Comparison of ENCODE assay signal across 4 fruit fly cellular contexts in genomic region chrX:4391326-4391761, dm6.
TF ChIP-seq lines count a peak whose summit lies in the region.

No protein-coding gene starts in this region.

- TF ChIP-seq CTCF in whole organism, embryonic (GFP tag; optimal IDR thresholded peaks at IDR 0.05; lab: Kevin White, UChicago) = no peak

TF ChIP-seq in whole organism, embryonic, 481 proteins besides CTCF, POLR2A, EP300 and RAD21:
- TF ChIP-seq Dref (GFP tag; IDR thresholded peaks at IDR 0.05; lab: Robert Waterston, UW) = no peak
- no peak for TF ChIP-seq Hey (tag; optimal IDR thresholded peaks at IDR 0.05; lab: Kevin White, UChicago)
- TF ChIP-seq CG10209 (GFP tag; optimal IDR thresholded peaks at IDR 0.05; lab: Kevin White, UChicago) = no peak
- no peak for TF ChIP-seq zf30C (GFP tag; optimal IDR thresholded peaks at IDR 0.05; lab: Kevin White, UChicago)
- peak; percentile 53 for TF ChIP-seq nom (GFP tag; optimal IDR thresholded peaks at IDR 0.05; lab: Kevin White, UChicago)
- no peak for TF ChIP-seq HLH3B (GFP tag; IDR thresholded peaks at IDR 0.05; lab: Robert Waterston, UW)
- peak; percentile 51 for TF ChIP-seq lbe (GFP tag; optimal IDR thresholded peaks at IDR 0.05; lab: Kevin White, UChicago)
- no peak for TF ChIP-seq CG16779 (GFP tag; IDR thresholded peaks at IDR 0.05; lab: Robert Waterston, UW)
- peak; percentile 57 for TF ChIP-seq Drgx (GFP tag; IDR thresholded peaks at IDR 0.05; lab: Robert Waterston, UW)
- TF ChIP-seq dpn (GFP tag; optimal IDR thresholded peaks at IDR 0.05; lab: Kevin White, UChicago) = no peak

TF ChIP-seq in whole organism, prepupa, 60 proteins besides CTCF, POLR2A, EP300 and RAD21 (continues in another document):
- peak; percentile 74 for TF ChIP-seq CG10631 (GFP tag; optimal IDR thresholded peaks at IDR 0.05; lab: Kevin White, UChicago)
- TF ChIP-seq Blimp-1 (GFP tag; optimal IDR thresholded peaks at IDR 0.05; lab: Kevin White, UChicago) = peak; percentile 19
- no peak for TF ChIP-seq dsx (GFP tag; optimal IDR thresholded peaks at IDR 0.05; lab: Kevin White, UChicago; ENCODE audit: poor library complexity, severe bottlenecking)
- peak; percentile 70 for TF ChIP-seq vri (GFP tag; optimal IDR thresholded peaks at IDR 0.05; lab: Kevin White, UChicago)
- no peak for TF ChIP-seq Hr38 (GFP tag; optimal IDR thresholded peaks at IDR 0.05; lab: Kevin White, UChicago)
- peak; percentile 42 for TF ChIP-seq Sox15 (GFP tag; optimal IDR thresholded peaks at IDR 0.05; lab: Kevin White, UChicago)
- peak; percentile 1 for TF ChIP-seq CG1621 (tag; optimal IDR thresholded peaks at IDR 0.05; lab: Kevin White, UChicago)
- TF ChIP-seq CG6792 (GFP tag; optimal IDR thresholded peaks at IDR 0.05; lab: Kevin White, UChicago) = peak; percentile 66
- peak; percentile 57 for TF ChIP-seq CG11902 (GFP tag; optimal IDR thresholded peaks at IDR 0.05; lab: Kevin White, UChicago)
- peak; percentile 73 for TF ChIP-seq pdm3 (GFP tag; optimal IDR thresholded peaks at IDR 0.05; lab: Kevin White, UChicago)
- TF ChIP-seq CG8319 (GFP tag; optimal IDR thresholded peaks at IDR 0.05; lab: Kevin White, UChicago) = peak; percentile 61
- peak; percentile 59 for TF ChIP-seq CG15336 (GFP tag; IDR thresholded peaks at IDR 0.05; lab: Robert Waterston, UW)
- peak; percentile 77 for TF ChIP-seq CG3919 (GFP tag; optimal IDR thresholded peaks at IDR 0.05; lab: Kevin White, UChicago)
- peak; percentile 69 for TF ChIP-seq achi (GFP tag; optimal IDR thresholded peaks at IDR 0.05; lab: Kevin White, UChicago)
- TF ChIP-seq Lpt (GFP tag; optimal IDR thresholded peaks at IDR 0.05; lab: Kevin White, UChicago) = peak; percentile 14
- peak; percentile 72 for TF ChIP-seq OdsH (GFP tag; optimal IDR thresholded peaks at IDR 0.05; lab: Kevin White, UChicago)
- no peak for TF ChIP-seq fkh (GFP tag; optimal IDR thresholded peaks at IDR 0.05; lab: Kevin White, UChicago)
- TF ChIP-seq cyc (GFP tag; optimal IDR thresholded peaks at IDR 0.05; lab: Kevin White, UChicago) = peak; percentile 80
- TF ChIP-seq Sox14 (GFP tag; optimal IDR thresholded peaks at IDR 0.05; lab: Kevin White, UChicago) = peak; percentile 65
- no peak for TF ChIP-seq Gug (GFP tag; IDR thresholded peaks at IDR 0.05; lab: Robert Waterston, UW)
- peak; percentile 22 to 61 for TF ChIP-seq ss (GFP tag; optimal IDR thresholded peaks at IDR 0.05; lab: Kevin White, UChicago)
- peak; percentile 14 to 22 for TF ChIP-seq salr (GFP tag; optimal IDR thresholded peaks at IDR 0.05; lab: Kevin White, UChicago)
- peak; percentile 81 for TF ChIP-seq Hr39 (GFP tag; optimal IDR thresholded peaks at IDR 0.05; lab: Kevin White, UChicago)
- TF ChIP-seq CG11294 (GFP tag; IDR thresholded peaks at IDR 0.05; lab: Robert Waterston, UW) = no peak
- TF ChIP-seq CG6854 (GFP tag; optimal IDR thresholded peaks at IDR 0.05; lab: Kevin White, UChicago) = peak; percentile 52
- TF ChIP-seq CG8119 (GFP tag; IDR thresholded peaks at IDR 0.05; lab: Robert Waterston, UW) = peak; percentile 46; the same call in 1 of the 3 replicates
- TF ChIP-seq CG7368 (GFP tag; optimal IDR thresholded peaks at IDR 0.05; lab: Kevin White, UChicago) = peak; percentile 73

TF ChIP-seq in whole organism, pupa, 21 proteins besides CTCF, POLR2A, EP300 and RAD21:
- TF ChIP-seq CG4496 (GFP tag; IDR thresholded peaks at IDR 0.05; lab: Robert Waterston, UW) = peak; percentile 39; the same call in 1 of the 3 replicates
- TF ChIP-seq CG34367 (tag; optimal IDR thresholded peaks at IDR 0.05; lab: Kevin White, UChicago) = peak; percentile 41
- TF ChIP-seq CG17806 (tag; optimal IDR thresholded peaks at IDR 0.05; lab: Kevin White, UChicago) = peak; percentile 55
- TF ChIP-seq CG8301 (tag; optimal IDR thresholded peaks at IDR 0.05; lab: Kevin White, UChicago) = peak; percentile 33
- peak; percentile 67 for TF ChIP-seq CG8159 (tag; optimal IDR thresholded peaks at IDR 0.05; lab: Kevin White, UChicago)
- no peak for TF ChIP-seq CG13204 (GFP tag; optimal IDR thresholded peaks at IDR 0.05; lab: Kevin White, UChicago)
- peak; percentile 76 for TF ChIP-seq Pif1A (GFP tag; optimal IDR thresholded peaks at IDR 0.05; lab: Kevin White, UChicago)
- TF ChIP-seq gl (tag; optimal IDR thresholded peaks at IDR 0.05; lab: Kevin White, UChicago) = peak; percentile 3
- TF ChIP-seq Ets98B (GFP tag; IDR thresholded peaks at IDR 0.05; lab: Robert Waterston, UW) = no peak
- TF ChIP-seq CG32121 (GFP tag; IDR thresholded peaks at IDR 0.05; lab: Robert Waterston, UW) = no peak
- TF ChIP-seq CG9948 (tag; optimal IDR thresholded peaks at IDR 0.05; lab: Kevin White, UChicago) = peak; percentile 48
- no peak for TF ChIP-seq D1 (tag; optimal IDR thresholded peaks at IDR 0.05; lab: Kevin White, UChicago)
- TF ChIP-seq EcR (GFP tag; optimal IDR thresholded peaks at IDR 0.05; lab: Kevin White, UChicago) = no peak
- peak; percentile 76 for TF ChIP-seq Snoo (tag; optimal IDR thresholded peaks at IDR 0.05; lab: Kevin White, UChicago)
- peak; percentile 47 for TF ChIP-seq CG14655 (GFP tag; optimal IDR thresholded peaks at IDR 0.05; lab: Kevin White, UChicago)
- peak; percentile 50 for TF ChIP-seq Pif1B (GFP tag; optimal IDR thresholded peaks at IDR 0.05; lab: Kevin White, UChicago)
- TF ChIP-seq CG10348 (GFP tag; IDR thresholded peaks at IDR 0.05; lab: Robert Waterston, UW) = no peak
- 0 out of 2 replicates have a peak, but pooled peaks have one; percentile 12 for TF ChIP-seq CG12605 (GFP tag; IDR thresholded peaks at IDR 0.05; lab: Robert Waterston, UW)
- TF ChIP-seq CG15710 (tag; optimal IDR thresholded peaks at IDR 0.05; lab: Kevin White, UChicago) = peak; percentile 65
- TF ChIP-seq rn (GFP tag; IDR thresholded peaks at IDR 0.05; lab: Robert Waterston, UW) = peak; percentile 46; the same call in 1 of the 2 replicates
TF ChIP-seq in whole organism, pupa: peak in this region for 14.

TF ChIP-seq in whole organism, wandering third instar larva, 38 proteins besides CTCF, POLR2A, EP300 and RAD21:
- TF ChIP-seq ey (GFP tag; optimal IDR thresholded peaks at IDR 0.05; lab: Kevin White, UChicago) (peak; percentile 81), Sp1 (GFP tag; optimal IDR thresholded peaks at IDR 0.05; lab: Kevin White, UChicago) (peak; percentile 78), jim (GFP tag; optimal IDR thresholded peaks at IDR 0.05; lab: Kevin White, UChicago) (no peak), GATAd (GFP tag; optimal IDR thresholded peaks at IDR 0.05; lab: Kevin White, UChicago) (no peak), dl (GFP tag; optimal IDR thresholded peaks at IDR 0.05; lab: Kevin White, UChicago; ENCODE audit: insufficient read depth in 1 of 2, partially characterized antibody in 2 of 2) (no peak), woc (GFP tag; optimal IDR thresholded peaks at IDR 0.05; lab: Kevin White, UChicago) (peak; percentile 61), pan (optimal IDR thresholded peaks at IDR 0.05; lab: Kevin White, UChicago) (no peak), Mio (GFP tag; optimal IDR thresholded peaks at IDR 0.05; lab: Kevin White, UChicago) (no peak), Dfd (GFP tag; optimal IDR thresholded peaks at IDR 0.05; lab: Kevin White, UChicago) (no peak), Rel (GFP tag; optimal IDR thresholded peaks at IDR 0.05; lab: Kevin White, UChicago) (peak; percentile 34), Rel (tag; optimal IDR thresholded peaks at IDR 0.05; lab: Kevin White, UChicago) (no peak), Abd-B (GFP tag; optimal IDR thresholded peaks at IDR 0.05; lab: Kevin White, UChicago) (no peak), usp (GFP tag; optimal IDR thresholded peaks at IDR 0.05; lab: Kevin White, UChicago) (no peak), Myc (optimal IDR thresholded peaks at IDR 0.05; lab: Kevin White, UChicago) (no peak), h (GFP tag; optimal IDR thresholded peaks at IDR 0.05; lab: Kevin White, UChicago) (peak; percentile 87), fru (GFP tag; optimal IDR thresholded peaks at IDR 0.05; lab: Kevin White, UChicago) (peak; percentile 86), dsf (GFP tag; optimal IDR thresholded peaks at IDR 0.05; lab: Kevin White, UChicago; ENCODE audit: borderline replicate concordance) (no peak), HLH106 (tag; optimal IDR thresholded peaks at IDR 0.05; lab: Kevin White, UChicago) (peak; percentile 76), CG9705 (GFP tag; optimal IDR thresholded peaks at IDR 0.05; lab: Kevin White, UChicago) (peak; percentile 54), rgr (GFP tag; optimal IDR thresholded peaks at IDR 0.05; lab: Kevin White, UChicago) (peak; percentile 79), foxo (GFP tag; optimal IDR thresholded peaks at IDR 0.05; lab: Kevin White, UChicago) (peak in 1 of 2 experiments; percentile 84), Dif (GFP tag; optimal IDR thresholded peaks at IDR 0.05; lab: Kevin White, UChicago; ENCODE audit: partially characterized antibody) (no peak), sage (GFP tag; optimal IDR thresholded peaks at IDR 0.05; lab: Kevin White, UChicago) (peak; percentile 16), CG32264 (GFP tag; optimal IDR thresholded peaks at IDR 0.05; lab: Kevin White, UChicago) (no peak), Hr78 (GFP tag; optimal IDR thresholded peaks at IDR 0.05; lab: Kevin White, UChicago) (no peak), Jra (GFP tag; optimal IDR thresholded peaks at IDR 0.05; lab: Kevin White, UChicago) (peak; percentile 66), brk (GFP tag; optimal IDR thresholded peaks at IDR 0.05; lab: Kevin White, UChicago) (no peak), dmrt93B (GFP tag; optimal IDR thresholded peaks at IDR 0.05; lab: Kevin White, UChicago) (peak; percentile 56), sv (GFP tag; optimal IDR thresholded peaks at IDR 0.05; lab: Kevin White, UChicago) (no peak), CrebA (GFP tag; optimal IDR thresholded peaks at IDR 0.05; lab: Kevin White, UChicago; ENCODE audit: borderline replicate concordance) (no peak), tai (GFP tag; optimal IDR thresholded peaks at IDR 0.05; lab: Kevin White, UChicago) (peak; percentile 13), lola (GFP tag; optimal IDR thresholded peaks at IDR 0.05; lab: Kevin White, UChicago) (no peak), Vsx2 (GFP tag; optimal IDR thresholded peaks at IDR 0.05; lab: Kevin White, UChicago; ENCODE audit: partially characterized antibody) (no peak), psq (GFP tag; optimal IDR thresholded peaks at IDR 0.05; lab: Kevin White, UChicago) (peak; percentile 66), N (GFP tag; optimal IDR thresholded peaks at IDR 0.05; lab: Kevin White, UChicago) (no peak), br (GFP tag; optimal IDR thresholded peaks at IDR 0.05; lab: Kevin White, UChicago) (peak; percentile 79), Hr83 (GFP tag; optimal IDR thresholded peaks at IDR 0.05; lab: Kevin White, UChicago; ENCODE audit: poor library complexity, severe bottlenecking) (no peak), Hnf4 (GFP tag; optimal IDR thresholded peaks at IDR 0.05; lab: Kevin White, UChicago) (peak; percentile 80), OdsH (GFP tag; optimal IDR thresholded peaks at IDR 0.05; lab: Kevin White, UChicago) (peak; percentile 73)

Comparison
In these comparisons a context has a peak if more than half of its experiments do, and no peak if none do; other contexts are left out.
1. Of the 7 proteins assayed by ChIP-seq in both whole organism, embryonic and whole organism, prepupa: peak only in whole organism, embryonic: none; only in whole organism, prepupa: Blimp-1, CG6854, Hr39, Lpt and Sox102F; in both: none; in neither: 2.